Fruit fly (Drosophila melanogaster): ENCODE measurements around the gene HisRS.

Gene HisRS

DNA sequence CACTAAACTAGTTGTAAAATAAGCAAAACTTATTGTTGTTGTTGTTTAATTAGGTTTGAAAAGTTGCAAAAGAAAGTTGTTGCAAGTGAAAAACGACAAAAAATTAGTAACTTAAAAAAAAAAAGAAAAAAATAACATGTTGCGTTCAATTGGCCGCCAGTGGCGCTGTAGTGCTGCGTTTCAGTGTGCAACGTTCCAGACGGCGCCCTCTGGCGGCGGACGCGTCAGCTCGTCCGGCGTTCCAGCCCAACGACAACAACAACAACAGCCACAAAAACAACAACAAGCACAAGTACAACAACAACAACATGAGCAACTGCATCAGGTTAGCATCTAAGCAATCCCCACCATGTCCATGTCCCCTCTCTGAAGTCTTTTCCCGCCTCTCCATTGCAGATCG is 2.2 kb downstream of the HisRS start (continued):
- TF ChIP-seq Fer3 (tag; optimal IDR thresholded peaks at IDR 0.05) = peak; percentile 1
- TF ChIP-seq Gug (GFP tag; IDR thresholded peaks at IDR 0.05) = no peak
- TF ChIP-seq ranshi (GFP tag; IDR thresholded peaks at IDR 0.05) = no peak
- no peak for TF ChIP-seq CG6254 (GFP tag; optimal IDR thresholded peaks at IDR 0.05)
- TF ChIP-seq CG10959 (GFP tag; IDR thresholded peaks at IDR 0.05) = 0 out of 2 replicates have a peak, but pooled peaks have one; percentile 5
- no peak for TF ChIP-seq CG13287 (GFP tag; IDR thresholded peaks at IDR 0.05; ENCODE audit: partially characterized antibody)
- no peak for TF ChIP-seq CG4282 (GFP tag; optimal IDR thresholded peaks at IDR 0.05)
- TF ChIP-seq CG12942 (GFP tag; optimal IDR thresholded peaks at IDR 0.05) = no peak
- no peak for TF ChIP-seq sug (tag; optimal IDR thresholded peaks at IDR 0.05)
- TF ChIP-seq CG6175 (GFP tag; IDR thresholded peaks at IDR 0.05) = 0 out of 3 replicates have a peak, but pooled peaks have one; percentile 12
- no peak for TF ChIP-seq zfh2 (GFP tag; optimal IDR thresholded peaks at IDR 0.05)
- TF ChIP-seq unpg (GFP tag; optimal IDR thresholded peaks at IDR 0.05) = peak; percentile 29
- TF ChIP-seq CG13624 (GFP tag; optimal IDR thresholded peaks at IDR 0.05) = no peak
- TF ChIP-seq ERR (GFP tag; optimal IDR thresholded peaks at IDR 0.05) = no peak
- TF ChIP-seq phol (tag; optimal IDR thresholded peaks at IDR 0.05) = no peak
- TF ChIP-seq CG17829 (tag; optimal IDR thresholded peaks at IDR 0.05) = peak; percentile 40
- no peak for TF ChIP-seq zen2 (GFP tag; IDR thresholded peaks at IDR 0.05; ENCODE audit: partially characterized antibody)
- TF ChIP-seq CG9727 (GFP tag; optimal IDR thresholded peaks at IDR 0.05) = peak; percentile 20
- TF ChIP-seq Blimp-1 (GFP tag; optimal IDR thresholded peaks at IDR 0.05) = no peak
- peak; percentile 66 for TF ChIP-seq sens (GFP tag)
- peak; percentile 10 for TF ChIP-seq CG12391 (tag; optimal IDR thresholded peaks at IDR 0.05)
- no peak for TF ChIP-seq sna (GFP tag; IDR thresholded peaks at IDR 0.05; ENCODE audit: partially characterized antibody)
- no peak for TF ChIP-seq zf30C (GFP tag; optimal IDR thresholded peaks at IDR 0.05)
- no peak for TF ChIP-seq CG4424 (GFP tag; optimal IDR thresholded peaks at IDR 0.05)
- peak; percentile 43 for TF ChIP-seq HmgD (GFP tag; optimal IDR thresholded peaks at IDR 0.05)
- TF ChIP-seq CG11398 (GFP tag; optimal IDR thresholded peaks at IDR 0.05) = no peak
- no peak for TF ChIP-seq BEAF-32 (GFP tag; optimal IDR thresholded peaks at IDR 0.05)
- no peak for TF ChIP-seq CG16863 (GFP tag; optimal IDR thresholded peaks at IDR 0.05)
- peak; percentile 15 for TF ChIP-seq ATbp (GFP tag; optimal IDR thresholded peaks at IDR 0.05)
- no peak for TF ChIP-seq run (tag; optimal IDR thresholded peaks at IDR 0.05)
- peak; percentile 7 for TF ChIP-seq CG18619 (GFP tag; optimal IDR thresholded peaks at IDR 0.05)
- peak; percentile 6 for TF ChIP-seq CG10267 (tag; optimal IDR thresholded peaks at IDR 0.05)
- TF ChIP-seq org-1 (GFP tag; optimal IDR thresholded peaks at IDR 0.05) = no peak
- no peak for TF ChIP-seq hth (optimal IDR thresholded peaks at IDR 0.05)
- TF ChIP-seq bsh (GFP tag; optimal IDR thresholded peaks at IDR 0.05) = peak in 1 of 2 experiments; percentile 43
- no peak for TF ChIP-seq ash1 (GFP tag; optimal IDR thresholded peaks at IDR 0.05)
- TF ChIP-seq Hmr (GFP tag; optimal IDR thresholded peaks at IDR 0.05) = no peak
- no peak for TF ChIP-seq CG30431 (GFP tag; optimal IDR thresholded peaks at IDR 0.05)
- no peak for TF ChIP-seq wor (GFP tag; IDR thresholded peaks at IDR 0.05)
- no peak for TF ChIP-seq CG6854 (GFP tag; optimal IDR thresholded peaks at IDR 0.05)
- no peak for TF ChIP-seq CG15073 (GFP tag; optimal IDR thresholded peaks at IDR 0.05)
- no peak for TF ChIP-seq Opbp (GFP tag; IDR thresholded peaks at IDR 0.05; ENCODE audit: partially characterized antibody)
- no peak for TF ChIP-seq bigmax (GFP tag; optimal IDR thresholded peaks at IDR 0.05)
- TF ChIP-seq CG14710 (tag; optimal IDR thresholded peaks at IDR 0.05) = peak; percentile 6
- TF ChIP-seq scrt (GFP tag; optimal IDR thresholded peaks at IDR 0.05) = no peak
- TF ChIP-seq luna (GFP tag; optimal IDR thresholded peaks at IDR 0.05) = no peak
- TF ChIP-seq CG13894 (tag; optimal IDR thresholded peaks at IDR 0.05) = no peak
- TF ChIP-seq Doc3 (GFP tag; IDR thresholded peaks at IDR 0.05; ENCODE audit: partially characterized antibody) = no peak
- TF ChIP-seq CG16813 (GFP tag; IDR thresholded peaks at IDR 0.05; ENCODE audit: partially characterized antibody) = no peak
- peak; percentile 5 for TF ChIP-seq dmrt11E (tag; optimal IDR thresholded peaks at IDR 0.05)
